Fruit fly (Drosophila melanogaster): ENCODE measurements around the gene CG1316.

CG1316 gene

DNA sequence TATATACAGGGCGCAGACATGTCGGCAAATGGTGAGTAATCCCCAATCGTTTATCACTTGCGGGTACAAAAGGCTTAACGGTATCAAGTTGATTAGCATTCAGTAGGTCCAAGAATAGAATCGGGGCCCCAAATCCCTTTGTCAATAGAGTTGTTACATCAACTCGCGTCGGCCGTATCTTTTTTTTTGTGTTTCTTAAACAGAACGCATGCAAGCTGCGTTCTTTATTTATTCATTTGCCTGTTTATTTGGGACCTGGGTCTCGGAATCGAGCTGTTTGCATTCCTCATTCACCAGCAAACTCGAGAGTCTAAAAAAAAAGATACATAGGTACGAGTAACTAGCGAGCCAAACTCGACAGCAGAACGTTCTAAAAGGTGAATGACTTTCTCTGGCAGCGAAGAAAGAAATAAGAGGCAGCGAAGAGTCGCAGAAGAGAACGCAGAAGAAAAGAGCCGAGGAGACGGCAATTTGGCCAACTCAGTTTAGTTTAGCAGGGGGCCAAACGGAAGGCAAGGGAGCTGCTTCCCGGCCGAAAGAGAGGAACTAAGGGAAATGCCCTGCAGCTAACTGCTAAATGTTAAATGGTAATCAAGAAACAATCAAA is 11.4 kb upstream of the CG1316 start (continued):
- TF ChIP-seq Mrtf (GFP tag; IDR thresholded peaks at IDR 0.05) (no peak), Lpt (GFP tag; optimal IDR thresholded peaks at IDR 0.05) (no peak), Lim3 (GFP tag; IDR thresholded peaks at IDR 0.05) (no peak), Myb (GFP tag; optimal IDR thresholded peaks at IDR 0.05) (no peak), mam (GFP tag; optimal IDR thresholded peaks at IDR 0.05) (no peak), sqz (GFP tag; optimal IDR thresholded peaks at IDR 0.05) (no peak), CG6813 (GFP tag; optimal IDR thresholded peaks at IDR 0.05) (peak; percentile 69), Ada2b (GFP tag; IDR thresholded peaks at IDR 0.05) (no peak), CG10209 (GFP tag; optimal IDR thresholded peaks at IDR 0.05) (peak; percentile 36), pfk (GFP tag; optimal IDR thresholded peaks at IDR 0.05) (no peak), CG18476 (GFP tag; optimal IDR thresholded peaks at IDR 0.05) (no peak), Pdp1 (GFP tag; optimal IDR thresholded peaks at IDR 0.05) (peak in 1 of 2 experiments; percentile 33), ato (GFP tag; IDR thresholded peaks at IDR 0.05; ENCODE audit: partially characterized antibody) (no peak), CG14710 (tag; optimal IDR thresholded peaks at IDR 0.05) (peak; percentile 50), CG14441 (GFP tag; IDR thresholded peaks at IDR 0.05) (no peak), GATAe (GFP tag; conservative IDR thresholded peaks at IDR 0.05) (no peak), unpg (GFP tag; optimal IDR thresholded peaks at IDR 0.05) (no peak), crc (GFP tag; optimal IDR thresholded peaks at IDR 0.05) (no peak), cwo (GFP tag; optimal IDR thresholded peaks at IDR 0.05) (no peak), CG4730 (GFP tag; IDR thresholded peaks at IDR 0.05) (no peak), CG4854 (GFP tag; optimal IDR thresholded peaks at IDR 0.05) (no peak), Dbx (GFP tag; IDR thresholded peaks at IDR 0.05) (no peak), CG8388 (GFP tag; optimal IDR thresholded peaks at IDR 0.05) (no peak), dati (GFP tag; IDR thresholded peaks at IDR 0.05) (no peak), BtbVII (GFP tag; optimal IDR thresholded peaks at IDR 0.05) (no peak), CG7556 (GFP tag; optimal IDR thresholded peaks at IDR 0.05) (no peak), fd96Cb (tag; optimal IDR thresholded peaks at IDR 0.05) (no peak), CG6854 (GFP tag; optimal IDR thresholded peaks at IDR 0.05) (no peak), ewg (GFP tag; optimal IDR thresholded peaks at IDR 0.05) (no peak), CG10267 (tag; optimal IDR thresholded peaks at IDR 0.05) (peak; percentile 20), Vsx1 (GFP tag; optimal IDR thresholded peaks at IDR 0.05) (no peak), CG13424 (tag; optimal IDR thresholded peaks at IDR 0.05) (peak; percentile 13), ATbp (GFP tag; optimal IDR thresholded peaks at IDR 0.05) (peak; percentile 62), dmrt99B (tag; optimal IDR thresholded peaks at IDR 0.05) (no peak), nerfin-2 (GFP tag; IDR thresholded peaks at IDR 0.05; ENCODE audit: partially characterized antibody) (no peak), CG30020 (tag; optimal IDR thresholded peaks at IDR 0.05) (no peak), MTF-1 (GFP tag; optimal IDR thresholded peaks at IDR 0.05; ENCODE audit: borderline replicate concordance) (peak; percentile 39), knrl (GFP tag; IDR thresholded peaks at IDR 0.05; ENCODE audit: partially characterized antibody) (no peak), CG18764 (GFP tag; optimal IDR thresholded peaks at IDR 0.05) (no peak), ind (GFP tag; optimal IDR thresholded peaks at IDR 0.05) (no peak), Abd-B (GFP tag; optimal IDR thresholded peaks at IDR 0.05) (no peak), Hr39 (optimal IDR thresholded peaks at IDR 0.05) (no peak), HHEX (GFP tag; optimal IDR thresholded peaks at IDR 0.05) (no peak), CG15011 (GFP tag; optimal IDR thresholded peaks at IDR 0.05) (peak; percentile 2), ash1 (GFP tag; optimal IDR thresholded peaks at IDR 0.05) (no peak), lilli (GFP tag; optimal IDR thresholded peaks at IDR 0.05) (no peak), CG10462 (GFP tag; optimal IDR thresholded peaks at IDR 0.05) (no peak), CG10431 (GFP tag; optimal IDR thresholded peaks at IDR 0.05) (peak; percentile 74), kay (GFP tag; optimal IDR thresholded peaks at IDR 0.05) (no peak), CG15269 (tag; optimal IDR thresholded peaks at IDR 0.05) (no peak)
